Fruit fly (Drosophila melanogaster): Measurements from ENCODE around the gene Best2.

Gene Best2

dm6 chr3L:6262644-6263404, 6.4 kb upstream of the Best2 start, which contains the start of gene Ldh:
Gene Ldh, minus strand, starts transcription at chr3L:6262694.
- TF ChIP-seq CG14711 (tag; optimal IDR thresholded peaks at IDR 0.05) = peak; percentile 79
- TF ChIP-seq CG12768 (GFP tag; optimal IDR thresholded peaks at IDR 0.05) = peak; percentile 78
- peak; percentile 10 for TF ChIP-seq ovo (GFP tag; optimal IDR thresholded peaks at IDR 0.05)
- peak; percentile 88 for TF ChIP-seq CG7101 (tag; optimal IDR thresholded peaks at IDR 0.05)
- TF ChIP-seq toe (GFP tag; optimal IDR thresholded peaks at IDR 0.05) = peak; percentile 58
- no peak for TF ChIP-seq CG1620 (GFP tag; optimal IDR thresholded peaks at IDR 0.05)
- TF ChIP-seq cic (GFP tag; optimal IDR thresholded peaks at IDR 0.05) = peak; percentile 10
- TF ChIP-seq Hr96 (GFP tag; optimal IDR thresholded peaks at IDR 0.05) = peak; percentile 40
- TF ChIP-seq CG5204 (GFP tag; optimal IDR thresholded peaks at IDR 0.05) = peak; percentile 78
- peak; percentile 49 for TF ChIP-seq Crg-1 (GFP tag; optimal IDR thresholded peaks at IDR 0.05)
- TF ChIP-seq kay (GFP tag; ENCODE audit: borderline replicate concordance) = no peak
- no peak for TF ChIP-seq cnc (optimal IDR thresholded peaks at IDR 0.05)
- peak; percentile 90 for TF ChIP-seq CG11617 (GFP tag; optimal IDR thresholded peaks at IDR 0.05)
- peak; percentile 41 for TF ChIP-seq Mnt (GFP tag; optimal IDR thresholded peaks at IDR 0.05)
- peak; percentile 61 for TF ChIP-seq tj (GFP tag; optimal IDR thresholded peaks at IDR 0.05)
- peak; percentile 84 for TF ChIP-seq CG7045 (GFP tag; optimal IDR thresholded peaks at IDR 0.05)
- TF ChIP-seq pad (GFP tag; optimal IDR thresholded peaks at IDR 0.05) = peak; percentile 45
- TF ChIP-seq Clk (GFP tag; optimal IDR thresholded peaks at IDR 0.05) = peak; percentile 51
- TF ChIP-seq bab1 (GFP tag; optimal IDR thresholded peaks at IDR 0.05) = peak; percentile 71
- peak; percentile 91 for TF ChIP-seq CG33017 (tag; optimal IDR thresholded peaks at IDR 0.05)

- TF ChIP-seq Clk (GFP tag; optimal IDR thresholded peaks at IDR 0.05) (no peak), CG33017 (tag; optimal IDR thresholded peaks at IDR 0.05) (no peak), CG12768 (GFP tag; optimal IDR thresholded peaks at IDR 0.05) (no peak), pad (GFP tag; optimal IDR thresholded peaks at IDR 0.05) (no peak), Crg-1 (GFP tag; optimal IDR thresholded peaks at IDR 0.05) (no peak), Mnt (GFP tag; optimal IDR thresholded peaks at IDR 0.05) (no peak), CG1620 (GFP tag; optimal IDR thresholded peaks at IDR 0.05) (no peak), ovo (GFP tag; optimal IDR thresholded peaks at IDR 0.05) (no peak), cic (GFP tag; optimal IDR thresholded peaks at IDR 0.05) (no peak), bab1 (GFP tag; optimal IDR thresholded peaks at IDR 0.05) (no peak), Hr96 (GFP tag; optimal IDR thresholded peaks at IDR 0.05) (no peak), CG11617 (GFP tag; optimal IDR thresholded peaks at IDR 0.05) (no peak), CG5204 (GFP tag; optimal IDR thresholded peaks at IDR 0.05) (no peak), cnc (optimal IDR thresholded peaks at IDR 0.05) (no peak)
Observed at dm6 chr3L:6262076-6262504, 5.6 kb upstream of the Best2 start.

dm6 chr3L:6261230-6261629, 4.8 kb upstream of the Best2 start:
- TF ChIP-seq cic (GFP tag; optimal IDR thresholded peaks at IDR 0.05) = peak; percentile 19
- TF ChIP-seq CG7045 (GFP tag; optimal IDR thresholded peaks at IDR 0.05) = no peak
- peak; percentile 48 for TF ChIP-seq kay (GFP tag; ENCODE audit: borderline replicate concordance)

dm6 chr3L:6258660-6259059, 2.2 kb upstream of the Best2 start, which contains the start of gene CG10163:
Gene CG10163, minus strand, starts transcription at chr3L:6258760.
- no peak for TF ChIP-seq kay (GFP tag; ENCODE audit: borderline replicate concordance)
- no peak for TF ChIP-seq CG1620 (GFP tag; optimal IDR thresholded peaks at IDR 0.05)
- TF ChIP-seq cic (GFP tag; optimal IDR thresholded peaks at IDR 0.05) = no peak
- TF ChIP-seq pad (GFP tag; optimal IDR thresholded peaks at IDR 0.05) = no peak
- TF ChIP-seq CG7045 (GFP tag; optimal IDR thresholded peaks at IDR 0.05) = no peak
- TF ChIP-seq bab1 (GFP tag; optimal IDR thresholded peaks at IDR 0.05) = no peak
- TF ChIP-seq Mnt (GFP tag; optimal IDR thresholded peaks at IDR 0.05) = no peak
- no peak for TF ChIP-seq CG7101 (tag; optimal IDR thresholded peaks at IDR 0.05)
- TF ChIP-seq CG14711 (tag; optimal IDR thresholded peaks at IDR 0.05) = no peak
- no peak for TF ChIP-seq Clk (GFP tag; optimal IDR thresholded peaks at IDR 0.05)
- no peak for TF ChIP-seq Crg-1 (GFP tag; optimal IDR thresholded peaks at IDR 0.05)
- no peak for TF ChIP-seq ovo (GFP tag; optimal IDR thresholded peaks at IDR 0.05)
- no peak for TF ChIP-seq toe (GFP tag; optimal IDR thresholded peaks at IDR 0.05)
- TF ChIP-seq CG12768 (GFP tag; optimal IDR thresholded peaks at IDR 0.05) = no peak
- TF ChIP-seq CG33017 (tag; optimal IDR thresholded peaks at IDR 0.05) = no peak
- no peak for TF ChIP-seq CG11617 (GFP tag; optimal IDR thresholded peaks at IDR 0.05)
- no peak for TF ChIP-seq CG5204 (GFP tag; optimal IDR thresholded peaks at IDR 0.05)

- TF ChIP-seq tj (GFP tag; optimal IDR thresholded peaks at IDR 0.05) (peak; percentile 91), CG11617 (GFP tag; optimal IDR thresholded peaks at IDR 0.05) (no peak)
Observed at dm6 chr3L:6254427-6255105, 1.9 kb downstream of the Best2 start.

- TF ChIP-seq CG7045 (GFP tag; optimal IDR thresholded peaks at IDR 0.05) (no peak), Hr96 (GFP tag; optimal IDR thresholded peaks at IDR 0.05) (no peak), CG33017 (tag; optimal IDR thresholded peaks at IDR 0.05) (peak; percentile 18), tj (GFP tag; optimal IDR thresholded peaks at IDR 0.05) (peak; percentile 10), toe (GFP tag; optimal IDR thresholded peaks at IDR 0.05) (no peak), Mnt (GFP tag; optimal IDR thresholded peaks at IDR 0.05) (peak; percentile 28), pad (GFP tag; optimal IDR thresholded peaks at IDR 0.05) (peak; percentile 19), bab1 (GFP tag; optimal IDR thresholded peaks at IDR 0.05) (peak; percentile 73), CG1620 (GFP tag; optimal IDR thresholded peaks at IDR 0.05) (no peak), CG12768 (GFP tag; optimal IDR thresholded peaks at IDR 0.05) (no peak), Crg-1 (GFP tag; optimal IDR thresholded peaks at IDR 0.05) (no peak), kay (GFP tag; ENCODE audit: borderline replicate concordance) (peak; percentile 27), cnc (optimal IDR thresholded peaks at IDR 0.05) (no peak), CG14711 (tag; optimal IDR thresholded peaks at IDR 0.05) (peak; percentile 1), cic (GFP tag; optimal IDR thresholded peaks at IDR 0.05) (no peak), CG7101 (tag; optimal IDR thresholded peaks at IDR 0.05) (peak; percentile 31), Clk (GFP tag; optimal IDR thresholded peaks at IDR 0.05) (no peak), ovo (GFP tag; optimal IDR thresholded peaks at IDR 0.05) (no peak), CG11617 (GFP tag; optimal IDR thresholded peaks at IDR 0.05) (no peak), CG5204 (GFP tag; optimal IDR thresholded peaks at IDR 0.05) (no peak)
Observed at dm6 chr3L:6253730-6254129, 2.7 kb downstream of the Best2 start.
